Worm (Caenorhabditis elegans): ENCODE measurements around the gene met-2.

DNA sequence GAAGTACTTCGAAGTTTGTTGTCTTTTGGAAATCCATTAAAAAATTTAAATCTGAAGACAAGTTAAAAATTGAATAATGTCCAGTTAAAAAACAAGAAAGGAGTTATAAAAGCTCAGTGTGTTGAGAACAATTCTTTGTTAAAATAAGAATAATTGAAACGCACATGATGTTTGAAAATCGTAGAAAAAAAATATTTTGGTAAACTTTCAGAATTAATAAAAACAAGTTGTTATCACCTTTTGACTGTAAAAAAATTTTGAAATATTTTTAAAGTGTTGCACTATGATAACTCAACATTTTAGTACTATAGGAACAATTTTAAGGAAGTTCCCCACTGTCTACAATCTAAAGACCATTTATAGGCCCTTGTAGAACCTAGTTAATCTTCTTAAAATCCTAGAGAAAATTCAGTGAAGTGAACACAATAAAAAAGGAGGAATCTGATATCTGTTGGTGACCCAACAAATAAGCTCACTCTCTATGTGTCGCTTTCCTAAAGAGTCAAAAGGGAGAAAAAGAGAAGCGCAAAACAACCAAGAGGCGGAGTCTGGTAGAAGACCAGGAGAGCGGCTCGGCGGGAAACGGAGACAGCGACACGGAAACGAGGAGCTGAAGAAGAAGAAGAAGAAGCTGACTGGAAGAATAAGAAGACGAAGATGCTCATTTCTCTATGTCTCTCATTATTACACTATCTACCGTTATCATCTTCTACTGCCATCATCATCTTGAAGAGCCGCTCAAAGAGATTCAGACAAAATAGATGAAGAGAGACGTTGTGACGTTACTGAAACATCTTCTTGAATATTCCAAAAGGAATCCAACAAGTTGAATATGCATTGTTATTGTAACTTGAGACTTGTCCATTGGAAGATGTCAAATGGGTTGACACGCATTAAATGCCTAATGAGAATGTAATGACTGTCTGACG is 19.5 kb downstream of the met-2 start, which contains the start of gene ZK353.10:
- no peak for TF ChIP-seq ama-1 (optimal IDR thresholded peaks at IDR 0.05)
- no peak for TF ChIP-seq hnd-1 (tag; optimal IDR thresholded peaks at IDR 0.05)
- no peak for TF ChIP-seq F13C5.2 (tag; optimal IDR thresholded peaks at IDR 0.05)
- TF ChIP-seq scrt-1 (GFP tag; IDR thresholded peaks at IDR 0.05) = no peak
- no peak for TF ChIP-seq aly-1 (tag; optimal IDR thresholded peaks at IDR 0.05)
- no peak for TF ChIP-seq flt-1 (GFP tag; IDR thresholded peaks at IDR 0.05)
